Worm (Caenorhabditis elegans) whole organism, L3 larva: ENCODE measurements around the gene irg-6.

ENCODE experiments used
- R02D3.7 ChIP-seq: fragments of 150-350 bp; optimal IDR thresholded peaks from 2 replicates; lab custom pipeline; 2014; ENCODE audit warnings: missing biosample characterization, missing genetic modification characterization
- aly-2 ChIP-seq: fragments of 150-350 bp; optimal IDR thresholded peaks from 2 replicates; lab custom pipeline; 2014; ENCODE audit warnings: missing biosample characterization, missing genetic modification characterization
- ceh-16 ChIP-seq: sonication (generic microtip); optimal IDR thresholded peaks from 2 replicates; lab custom pipeline; 2017; ENCODE audit warnings: missing biosample characterization, missing genetic modification characterization
- ceh-82 ChIP-seq: fragments of 150-350 bp; optimal IDR thresholded peaks from 2 replicates; lab custom pipeline; 2014; ENCODE audit warnings: missing biosample characterization, missing genetic modification characterization
- daf-12 ChIP-seq: fragments of 150-350 bp; optimal IDR thresholded peaks from 2 replicates; lab custom pipeline; 2014; ENCODE audit warnings: missing biosample characterization, missing genetic modification reagents, missing genetic modification characterization
- elt-1 ChIP-seq: fragments of 150-350 bp; optimal IDR thresholded peaks from 2 replicates; lab custom pipeline; 2014; ENCODE audit warnings: missing biosample characterization, missing genetic modification characterization
- elt-2 ChIP-seq: sonication (generic microtip); optimal IDR thresholded peaks from 2 replicates; lab custom pipeline; 2016; ENCODE audit warnings: missing genetic modification reagents, mild to moderate bottlenecking, missing genetic modification characterization, missing compliant biosample characterization
- eor-1 ChIP-seq, 2 experiments: fragments of 150-350 bp; optimal IDR thresholded peaks; 2 replicates each; lab custom pipeline; 2014 to 2018; ENCODE audit warnings: missing biosample characterization in 2 of 2, missing genetic modification characterization in 2 of 2
- fkh-10 ChIP-seq: sonication (generic microtip); optimal IDR thresholded peaks from 2 replicates; lab custom pipeline; 2017; ENCODE audit warnings: missing biosample characterization, missing genetic modification reagents, missing genetic modification characterization
- hmg-11 ChIP-seq: sonication (generic microtip); optimal IDR thresholded peaks from 2 replicates; lab custom pipeline; 2016; ENCODE audit warnings: missing genetic modification characterization, missing compliant biosample characterization
- jun-1 ChIP-seq: fragments of 150-350 bp; optimal IDR thresholded peaks from 2 replicates; lab custom pipeline; 2014; ENCODE audit warnings: missing biosample characterization, missing genetic modification reagents, missing genetic modification characterization
- lin-15B ChIP-seq: fragments of 150-350 bp; optimal IDR thresholded peaks from 2 replicates; lab custom pipeline; 2014; ENCODE audit warnings: missing biosample characterization, missing genetic modification characterization
- lin-39 ChIP-seq: fragments of 150-350 bp; optimal IDR thresholded peaks from 2 replicates; lab custom pipeline; 2018; ENCODE audit warnings: missing biosample characterization, missing genetic modification reagents, missing genetic modification characterization
- lsy-12 ChIP-seq: sonication (generic microtip); optimal IDR thresholded peaks from 2 replicates; lab custom pipeline; 2016; ENCODE audit warnings: mild to moderate bottlenecking, missing genetic modification characterization, missing compliant biosample characterization
- mdl-1 ChIP-seq: fragments of 150-350 bp; optimal IDR thresholded peaks from 2 replicates; lab custom pipeline; 2014; ENCODE audit warnings: missing biosample characterization, missing genetic modification characterization
- mml-1 ChIP-seq: fragments of 150-350 bp; sonication (generic microtip); optimal IDR thresholded peaks from 3 replicates; lab custom pipeline; 2014; ENCODE audit warnings: missing biosample characterization, missing genetic modification characterization
- nhr-11 ChIP-seq: fragments of 150-350 bp; optimal IDR thresholded peaks from 2 replicates; lab custom pipeline; 2014; ENCODE audit warnings: missing biosample characterization, missing genetic modification characterization
- nhr-12 ChIP-seq: fragments of 150-350 bp; optimal IDR thresholded peaks from 2 replicates; lab custom pipeline; 2014; ENCODE audit warnings: missing biosample characterization, missing genetic modification characterization
- nhr-237 ChIP-seq: fragments of 150-350 bp; optimal IDR thresholded peaks from 2 replicates; lab custom pipeline; 2014; ENCODE audit warnings: missing biosample characterization, missing genetic modification characterization
- nhr-43 ChIP-seq: sonication (generic microtip); optimal IDR thresholded peaks from 2 replicates; lab custom pipeline; 2016; ENCODE audit warnings: mild to moderate bottlenecking, missing genetic modification characterization, missing compliant biosample characterization; ENCODE audit not compliant: poor library complexity, severe bottlenecking
- nhr-67 ChIP-seq: fragments of 150-350 bp; optimal IDR thresholded peaks from 2 replicates; lab custom pipeline; 2014; ENCODE audit warnings: missing biosample characterization, missing genetic modification characterization
- nhr-76 ChIP-seq: fragments of 150-350 bp; sonication (generic microtip); optimal IDR thresholded peaks from 5 replicates; lab custom pipeline; 2014; ENCODE audit warnings: missing biosample characterization, missing genetic modification characterization
- nhr-77 ChIP-seq: fragments of 150-350 bp; optimal IDR thresholded peaks from 2 replicates; lab custom pipeline; 2014; ENCODE audit warnings: missing biosample characterization, missing genetic modification characterization
- pqm-1 ChIP-seq: fragments of 150-350 bp; optimal IDR thresholded peaks from 2 replicates; lab custom pipeline; 2017; ENCODE audit warnings: missing biosample characterization, missing genetic modification characterization, inconsistent platforms
- sea-2 ChIP-seq: fragments of 150-350 bp; sonication (generic microtip); optimal IDR thresholded peaks from 4 replicates; lab custom pipeline; 2014; ENCODE audit warnings: missing biosample characterization, missing genetic modification reagents, missing genetic modification characterization
- skn-1 ChIP-seq: fragments of 150-350 bp; optimal IDR thresholded peaks from 2 replicates; lab custom pipeline; 2014; ENCODE audit warnings: missing biosample characterization, missing genetic modification characterization
- tbx-2 ChIP-seq: sonication (generic microtip); optimal IDR thresholded peaks from 2 replicates; lab custom pipeline; 2016; ENCODE audit warnings: mild to moderate bottlenecking, missing genetic modification characterization, missing compliant biosample characterization
- unc-39 ChIP-seq: sonication (generic microtip); optimal IDR thresholded peaks from 4 replicates; lab custom pipeline; 2017; ENCODE audit warnings: missing biosample characterization, missing genetic modification characterization
- zag-1 ChIP-seq: fragments of 150-350 bp; optimal IDR thresholded peaks from 2 replicates; lab custom pipeline; 2014; ENCODE audit warnings: missing biosample characterization, missing genetic modification characterization
- ztf-11 ChIP-seq: fragments of 150-350 bp; optimal IDR thresholded peaks from 2 replicates; lab custom pipeline; 2014; ENCODE audit warnings: missing biosample characterization, missing genetic modification characterization

The irg-6 gene

DNA sequence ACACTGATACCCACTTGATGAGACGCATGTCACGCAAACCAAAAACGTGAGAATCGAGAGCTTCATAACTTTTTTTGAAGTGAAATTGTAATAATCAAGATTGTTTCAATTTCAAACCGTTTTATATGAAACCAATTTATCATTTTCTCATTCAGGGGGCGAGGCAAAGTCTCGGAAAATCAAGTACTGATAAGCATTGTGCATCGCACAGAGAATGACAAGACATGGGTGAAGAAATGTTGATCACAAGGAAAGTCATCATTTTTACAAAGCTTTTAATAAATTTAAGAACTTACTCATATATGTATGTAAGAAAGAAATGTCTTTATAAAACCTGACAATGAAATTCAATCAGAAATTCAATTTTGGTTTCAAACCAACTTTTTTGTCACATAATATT is 8.2 kb downstream of the irg-6 start, which contains the start of gene K08D8.3:
TSS of gene K08D8.3 (minus strand) at position 131 of the 400 bp plus-strand sequence.
- TF ChIP-seq skn-1 (tag; lab: Kevin White, UChicago) (peak; percentile 69), elt-2 (peak; percentile 80), lin-15B (tag; lab: Kevin White, UChicago) (no peak), hmg-11 (tag; lab: Kevin White, UChicago) (no peak), pqm-1 (tag; lab: Kevin White, UChicago) (peak; percentile 82), lsy-12 (tag; lab: Kevin White, UChicago) (no peak)

ce11 chrIV:12903687-12904086 is 11.1 kb downstream of the irg-6 start:
- no peak for TF ChIP-seq ztf-11 (tag; lab: Kevin White, UChicago)
- peak; percentile 64 for TF ChIP-seq elt-2
- no peak for TF ChIP-seq R02D3.7 (tag; lab: Kevin White, UChicago)
- TF ChIP-seq, all 47 proteins: peak for 1

- peak; percentile 61 for TF ChIP-seq elt-2
- no peak for TF ChIP-seq nhr-11 (tag; lab: Kevin White, UChicago)
These were observed 12.2 kb downstream of the irg-6 start, which contains the start of gene K08D8.2 for ce11 chrIV:12902430-12903110. TSS of gene K08D8.2 (plus strand) at chrIV:12903060.

- TF ChIP-seq pqm-1 (tag; lab: Kevin White, UChicago) (peak; percentile 51), sea-2 (GFP tag; lab: Kevin White, UChicago) (no peak), nhr-77 (tag; lab: Kevin White, UChicago) (no peak), tbx-2 (no peak), jun-1 (peak; percentile 50), nhr-12 (tag; lab: Kevin White, UChicago) (no peak), nhr-11 (tag; lab: Kevin White, UChicago) (no peak), mml-1 (tag; lab: Kevin White, UChicago) (no peak), elt-1 (no peak), mdl-1 (tag; lab: Kevin White, UChicago) (no peak), elt-2 (peak; percentile 86), unc-39 (tag; lab: Kevin White, UChicago) (no peak)
These were observed 13.2 kb downstream of the irg-6 start for ce11 chrIV:12901602-12902001.

DNA sequence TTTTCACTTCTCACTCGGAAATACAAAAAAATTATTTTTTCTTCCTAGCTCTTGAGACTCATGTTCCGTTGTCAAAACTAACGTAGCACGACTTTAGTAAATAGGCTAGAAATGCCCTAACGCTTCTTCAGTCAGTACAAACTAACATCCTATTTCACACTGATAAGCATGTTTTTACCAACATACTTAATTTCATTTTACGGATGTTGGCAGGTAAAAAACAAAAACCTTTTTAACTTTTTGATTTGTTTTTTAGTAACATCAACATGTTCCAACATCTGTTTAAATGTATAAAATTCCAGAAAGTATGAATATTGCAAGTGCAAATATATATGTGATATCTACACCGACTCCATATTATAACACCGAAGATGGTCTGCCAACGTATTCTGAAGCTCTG is 14.5 kb downstream of the irg-6 start, which contains the start of gene K08D8.10:
TSS of gene K08D8.10 (plus strand) at position 301 of the 400 bp plus-strand sequence.
- no peak for TF ChIP-seq fkh-10 (GFP tag; lab: Kevin White, UChicago)
- no peak for TF ChIP-seq nhr-12 (tag; lab: Kevin White, UChicago)
- TF ChIP-seq tbx-2 = no peak
- no peak for TF ChIP-seq eor-1 (tag; optimal IDR thresholded peaks at IDR 0.05; lab: Kevin White, UChicago)
- TF ChIP-seq nhr-76 = no peak
- TF ChIP-seq sea-2 (GFP tag; lab: Kevin White, UChicago) = no peak
- no peak for TF ChIP-seq ceh-82 (tag; lab: Kevin White, UChicago)
- TF ChIP-seq zag-1 (tag; lab: Kevin White, UChicago) = no peak
- TF ChIP-seq skn-1 (tag; lab: Kevin White, UChicago) = no peak
- no peak for TF ChIP-seq pqm-1 (tag; lab: Kevin White, UChicago)
- TF ChIP-seq nhr-43 (tag; lab: Kevin White, UChicago) = no peak
- TF ChIP-seq lin-39 = no peak
- no peak for TF ChIP-seq ztf-11 (tag; lab: Kevin White, UChicago)
- TF ChIP-seq elt-1 = no peak
- TF ChIP-seq aly-2 = no peak
- no peak for TF ChIP-seq ceh-16 (tag; lab: Kevin White, UChicago)
- no peak for TF ChIP-seq mml-1 (tag; lab: Kevin White, UChicago)
- no peak for TF ChIP-seq nhr-237 (tag; lab: Kevin White, UChicago)
- no peak for TF ChIP-seq lin-15B (tag; lab: Kevin White, UChicago)
- TF ChIP-seq daf-12 (tag; lab: Kevin White, UChicago) = no peak
- TF ChIP-seq, all 47 proteins: peak for 0

DNA sequence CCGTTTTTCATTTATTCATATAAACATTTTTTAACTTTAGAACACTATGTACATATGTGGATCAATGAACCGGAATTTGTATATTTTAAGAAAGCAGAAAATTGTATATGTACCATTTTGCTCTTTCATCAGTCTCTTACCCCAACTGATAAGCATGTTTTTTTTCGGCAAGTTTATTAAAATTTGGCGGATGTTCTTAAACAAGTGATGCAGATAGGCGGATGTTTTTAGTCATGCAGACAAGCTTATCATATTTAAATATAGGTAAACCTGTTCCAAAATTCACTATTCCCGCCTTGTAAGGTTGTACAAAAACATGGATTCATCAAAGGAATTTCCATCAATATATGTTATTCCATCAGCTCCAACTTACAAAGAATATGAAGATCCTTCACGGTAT is 15.4 kb downstream of the irg-6 start, which contains the start of gene K08D8.9:
TSS of gene K08D8.9 (plus strand) at position 301 of the 400 bp plus-strand sequence.
- TF ChIP-seq nhr-67 (no peak), nhr-237 (tag; lab: Kevin White, UChicago) (no peak), jun-1 (no peak), nhr-11 (tag; lab: Kevin White, UChicago) (no peak), pqm-1 (tag; lab: Kevin White, UChicago) (no peak)
